Worm (Caenorhabditis elegans) whole organism, L4 larva: Measurements from ENCODE around the gene gtf-2F1.

Source experiments
- ama-1 ChIP-seq: fragments of 150-350 bp; optimal IDR thresholded peaks from 2 replicates; lab custom pipeline; 2014; ENCODE audit warnings: inconsistent platforms, mixed read lengths
- egl-27 ChIP-seq: sonication (generic microtip); optimal IDR thresholded peaks from 3 replicates; lab custom pipeline; 2017; ENCODE audit warnings: missing biosample characterization, missing genetic modification reagents, missing genetic modification characterization
- egl-43 ChIP-seq: fragments of 200-800 bp; sonication (Bioruptor generic); IDR thresholded peaks from 2 replicates; pipeline ENCODE4 v1.3.6; 2022; ENCODE audit warnings: missing genetic modification reagents, missing genetic modification characterization, missing compliant biosample characterization
- nhr-111 ChIP-seq: fragments of 200-800 bp; sonication (Bioruptor generic); optimal IDR thresholded peaks from 2 replicates; lab custom pipeline; 2018; ENCODE audit warnings: mild to moderate bottlenecking, missing genetic modification characterization, missing compliant biosample characterization
- nhr-237 ChIP-seq: sonication (generic microtip); optimal IDR thresholded peaks from 2 replicates; lab custom pipeline; 2017; ENCODE audit warnings: missing biosample characterization, missing genetic modification characterization
- unc-130 ChIP-seq: sonication (generic microtip); optimal IDR thresholded peaks from 2 replicates; lab custom pipeline; 2016; ENCODE audit warnings: missing genetic modification reagents, missing genetic modification characterization, missing compliant biosample characterization

- no peak for TF ChIP-seq ama-1 (lab: Kevin White, UChicago)
- no peak for TF ChIP-seq unc-130 (GFP tag; lab: Kevin White, UChicago)
- no peak for TF ChIP-seq nhr-111 (GFP tag; lab: Kevin White, UChicago)
- no peak for TF ChIP-seq egl-27 (tag; lab: Kevin White, UChicago)
- TF ChIP-seq egl-43 (GFP tag; lab: Robert Waterston, UW): no peak
- no peak for TF ChIP-seq nhr-237 (tag; lab: Kevin White, UChicago)
Observed at ce11 chrII:4288111-4288510, 13.3 kb upstream of the gtf-2F1 start, which contains the start of gene C01F1.6.
